Fruit fly (Drosophila melanogaster) whole organism, embryonic: ENCODE results near the gene CG5498.

Experiments
- Ada2b ChIP-seq: fragments of 200-800 bp; sonication (Bioruptor generic); IDR thresholded peaks from 2 replicates; pipeline ENCODE4 v1.3.6; 2022; ENCODE audit warnings: missing biosample characterization, missing genetic modification characterization
- Adf1 ChIP-seq: fragments of 200-800 bp; sonication (Bioruptor generic); IDR thresholded peaks from 2 replicates; pipeline ENCODE4 v1.3.6; 2022; ENCODE audit warnings: missing biosample characterization, missing genetic modification characterization
- Atf-2 ChIP-seq: fragments of 200-800 bp; sonication (Bioruptor generic); optimal IDR thresholded peaks from 2 replicates; lab custom pipeline; 2016; ENCODE audit warnings: missing biosample characterization, missing genetic modification characterization
- CG10959 ChIP-seq: fragments of 200-800 bp; sonication (Bioruptor generic); IDR thresholded peaks from 2 replicates; pipeline ENCODE4 v1.3.6; 2022; ENCODE audit warnings: missing biosample characterization, missing genetic modification characterization
- CG11696 ChIP-seq: fragments of 200-800 bp; sonication (Bioruptor generic); IDR thresholded peaks from 2 replicates; pipeline ENCODE4 v1.3.6; 2022; ENCODE audit warnings: missing biosample characterization, missing genetic modification characterization
- CG12071 ChIP-seq: fragments of 200-800 bp; sonication (Bioruptor generic); optimal IDR thresholded peaks from 3 replicates; lab custom pipeline; 2018; ENCODE audit warnings: missing biosample characterization, mild to moderate bottlenecking, missing genetic modification characterization
- CG12219 ChIP-seq: fragments of 200-800 bp; sonication (Bioruptor generic); optimal IDR thresholded peaks from 3 replicates; lab custom pipeline; 2018; ENCODE audit warnings: missing biosample characterization, mild to moderate bottlenecking, missing genetic modification characterization
- CG12236 ChIP-seq: fragments of 200-800 bp; sonication (Bioruptor generic); optimal IDR thresholded peaks from 2 replicates; lab custom pipeline; 2016; ENCODE audit warnings: missing biosample characterization, missing genetic modification characterization
- CG13624 ChIP-seq: fragments of 200-800 bp; sonication (Bioruptor generic); optimal IDR thresholded peaks from 2 replicates; lab custom pipeline; 2016; ENCODE audit warnings: missing biosample characterization, missing genetic modification characterization
- CG16815 ChIP-seq: fragments of 200-800 bp; sonication (Bioruptor generic); optimal IDR thresholded peaks from 3 replicates; lab custom pipeline; 2017; ENCODE audit warnings: missing biosample characterization, mild to moderate bottlenecking, missing genetic modification characterization
- CG17612 ChIP-seq: fragments of 200-800 bp; sonication (Bioruptor generic); IDR thresholded peaks from 2 replicates; pipeline ENCODE4 v1.3.6; 2022; ENCODE audit warnings: missing biosample characterization, missing genetic modification characterization
- CG17829 ChIP-seq: fragments of 200-800 bp; optimal IDR thresholded peaks from 2 replicates; lab custom pipeline; 2019; ENCODE audit warnings: missing biosample characterization, mild to moderate bottlenecking, missing genetic modification characterization, moderate library complexity
- CG1792 ChIP-seq: fragments of 200-800 bp; sonication (Bioruptor generic); optimal IDR thresholded peaks from 2 replicates; lab custom pipeline; 2016; ENCODE audit warnings: missing biosample characterization, missing genetic modification characterization
- CG30020 ChIP-seq: fragments of 200-800 bp; optimal IDR thresholded peaks from 2 replicates; lab custom pipeline; 2019; ENCODE audit warnings: missing biosample characterization, mild to moderate bottlenecking, missing genetic modification characterization, moderate library complexity
- CG3163 ChIP-seq: fragments of 200-800 bp; sonication (Bioruptor generic); optimal IDR thresholded peaks from 3 replicates; lab custom pipeline; 2016; ENCODE audit warnings: missing biosample characterization, missing genetic modification characterization
- CG3281 ChIP-seq: fragments of 200-800 bp; sonication (Bioruptor generic); optimal IDR thresholded peaks from 3 replicates; lab custom pipeline; 2017; ENCODE audit warnings: missing biosample characterization, mild to moderate bottlenecking, missing genetic modification characterization
- CG3407 ChIP-seq: fragments of 200-800 bp; sonication (Bioruptor generic); optimal IDR thresholded peaks from 2 replicates; lab custom pipeline; 2018; ENCODE audit warnings: missing biosample characterization, mild to moderate bottlenecking, missing genetic modification characterization
- CG34422 ChIP-seq: fragments of 200-800 bp; sonication (Bioruptor generic); IDR thresholded peaks from 3 replicates; pipeline ENCODE4 v1.3.6; 2022; ENCODE audit warnings: missing biosample characterization, missing genetic modification characterization
- CG4617 ChIP-seq: fragments of 200-800 bp; sonication (Bioruptor generic); optimal IDR thresholded peaks from 3 replicates; lab custom pipeline; 2016; ENCODE audit warnings: missing biosample characterization, missing genetic modification characterization, borderline replicate concordance
- CG4707 ChIP-seq: fragments of 200-800 bp; sonication (Bioruptor generic); optimal IDR thresholded peaks from 2 replicates; lab custom pipeline; 2018; ENCODE audit warnings: missing biosample characterization, mild to moderate bottlenecking, missing genetic modification characterization, moderate library complexity
- CG5245 ChIP-seq: fragments of 200-800 bp; sonication (Bioruptor generic); optimal IDR thresholded peaks from 3 replicates; lab custom pipeline; 2016; ENCODE audit warnings: missing biosample characterization, missing genetic modification characterization
- CG8359 ChIP-seq: fragments of 200-800 bp; sonication (Bioruptor generic); optimal IDR thresholded peaks from 2 replicates; lab custom pipeline; 2017; ENCODE audit warnings: missing biosample characterization, mild to moderate bottlenecking, missing genetic modification characterization, borderline replicate concordance
- CG9876 ChIP-seq: fragments of 200-800 bp; sonication (Bioruptor generic); optimal IDR thresholded peaks from 2 replicates; lab custom pipeline; 2016; ENCODE audit warnings: missing biosample characterization, missing genetic modification characterization
- Eip74EF ChIP-seq, 2 experiments: fragments of 200-800 bp in 1 of 2; fragments of >200 bp in 1 of 2; sonication (Bioruptor generic) in 1 of 2; optimal IDR thresholded peaks; 2 replicates each; lab custom pipeline; 2017 to 2019; ENCODE audit warnings: missing biosample characterization in 2 of 2, missing genetic modification characterization in 2 of 2, mild to moderate bottlenecking in 1 of 2, moderate library complexity in 1 of 2
- Ets65A ChIP-seq: fragments of 200-800 bp; sonication (Bioruptor generic); peaks from one replicate; lab custom pipeline; 2016; ENCODE audit warnings: missing biosample characterization, missing genetic modification characterization
- Hr78 ChIP-seq, 2 experiments: fragments of 200-800 bp in 1 of 2; fragments of >200 bp in 1 of 2; sonication (Bioruptor generic) in 1 of 2; optimal IDR thresholded peaks; 2 replicates each; lab custom pipeline; 2017 to 2019; ENCODE audit warnings: missing biosample characterization in 2 of 2, missing genetic modification characterization in 2 of 2, mild to moderate bottlenecking in 1 of 2, moderate library complexity in 1 of 2
- NC2α ChIP-seq: fragments of 200-800 bp; sonication (Bioruptor generic); optimal IDR thresholded peaks from 2 replicates; lab custom pipeline; 2016; ENCODE audit warnings: missing biosample characterization, missing genetic modification characterization
- Nf-YA ChIP-seq: fragments of 200-800 bp; sonication (Bioruptor generic); IDR thresholded peaks from 2 replicates; pipeline ENCODE4 v1.3.6; 2022; ENCODE audit warnings: missing biosample characterization, missing genetic modification characterization
- Usf ChIP-seq: fragments of 200-800 bp; sonication (Bioruptor generic); optimal IDR thresholded peaks from 2 replicates; lab custom pipeline; 2017; ENCODE audit warnings: missing genotype, missing biosample characterization, missing genetic modification characterization
- ara ChIP-seq: fragments of 200-800 bp; sonication (Bioruptor generic); IDR thresholded peaks from 2 replicates; pipeline ENCODE4 v1.3.6; 2022; ENCODE audit warnings: missing biosample characterization, missing genetic modification characterization
- az2 ChIP-seq: fragments of 200-800 bp; sonication (Bioruptor generic); optimal IDR thresholded peaks from 3 replicates; lab custom pipeline; 2016; ENCODE audit warnings: missing biosample characterization, missing genetic modification characterization
- bowl ChIP-seq: fragments of 200-800 bp; sonication (Bioruptor generic); IDR thresholded peaks from 2 replicates; pipeline ENCODE4 v1.3.6; 2022; ENCODE audit warnings: missing biosample characterization, missing genetic modification characterization
- bsh ChIP-seq, 2 experiments: fragments of 200-800 bp; sonication (Bioruptor generic); optimal IDR thresholded peaks; 2 replicates each; lab custom pipeline; 2017 to 2018; ENCODE audit warnings: mild to moderate bottlenecking in 2 of 2, missing biosample characterization in 2 of 2, missing genetic modification characterization in 2 of 2, moderate library complexity in 1 of 2
- crp ChIP-seq, 2 experiments: fragments of 200-800 bp; sonication (Bioruptor generic); optimal IDR thresholded peaks; 2 replicates in 1 of 2; 3 replicates in 1 of 2; lab custom pipeline; 2017; ENCODE audit warnings: missing biosample characterization in 2 of 2, missing genetic modification characterization in 2 of 2, mild to moderate bottlenecking in 1 of 2, moderate library complexity in 1 of 2
- dimm ChIP-seq: fragments of 200-800 bp; sonication (Bioruptor generic); IDR thresholded peaks from 2 replicates; pipeline ENCODE4 v1.3.6; 2022; ENCODE audit warnings: missing biosample characterization, missing genetic modification characterization
- ems ChIP-seq: fragments of 200-800 bp; sonication (Bioruptor generic); optimal IDR thresholded peaks from 3 replicates; lab custom pipeline; 2016; ENCODE audit warnings: missing biosample characterization, missing genetic modification characterization
- lola ChIP-seq, 3 experiments: fragments of >200 bp in 2 of 3; fragments of 200-800 bp in 1 of 3; sonication (Bioruptor generic) in 1 of 3; optimal IDR thresholded peaks; 2 replicates each; lab custom pipeline; 2017 to 2019; ENCODE audit warnings: missing biosample characterization in 3 of 3, missing genetic modification characterization in 3 of 3, mild to moderate bottlenecking in 1 of 3, moderate library complexity in 1 of 3
- odd ChIP-seq: fragments of 200-800 bp; sonication (Bioruptor generic); optimal IDR thresholded peaks from 2 replicates; lab custom pipeline; 2017; ENCODE audit warnings: missing biosample characterization, mild to moderate bottlenecking, missing genetic modification characterization
- org-1 ChIP-seq: fragments of 200-800 bp; sonication (Bioruptor generic); optimal IDR thresholded peaks from 2 replicates; lab custom pipeline; 2017; ENCODE audit warnings: missing biosample characterization, missing genetic modification characterization
- pb ChIP-seq: fragments of 200-800 bp; sonication (Bioruptor generic); optimal IDR thresholded peaks from 3 replicates; lab custom pipeline; 2016; ENCODE audit warnings: missing biosample characterization, missing genetic modification characterization
- ro ChIP-seq: fragments of 200-800 bp; sonication (Bioruptor generic); IDR thresholded peaks from 2 replicates; pipeline ENCODE4 v1.3.6; 2022; ENCODE audit warnings: missing biosample characterization, missing genetic modification characterization
- scrt ChIP-seq: fragments of 200-800 bp; sonication (Bioruptor generic); optimal IDR thresholded peaks from 2 replicates; lab custom pipeline; 2018; ENCODE audit warnings: missing biosample characterization, mild to moderate bottlenecking, missing genetic modification characterization, moderate library complexity
- sob ChIP-seq: fragments of 200-800 bp; sonication (Bioruptor generic); IDR thresholded peaks from 2 replicates; pipeline ENCODE4 v1.3.6; 2022; ENCODE audit warnings: missing biosample characterization, missing genetic modification characterization
- sug ChIP-seq: fragments of 200-800 bp; optimal IDR thresholded peaks from 2 replicates; lab custom pipeline; 2019; ENCODE audit warnings: missing biosample characterization, mild to moderate bottlenecking, missing genetic modification characterization, moderate library complexity
- tgo ChIP-seq: fragments of 200-800 bp; sonication (Bioruptor generic); IDR thresholded peaks from 3 replicates; pipeline ENCODE4 v1.3.6; 2022; ENCODE audit warnings: missing biosample characterization, missing genetic modification characterization
- tio ChIP-seq: fragments of 200-800 bp; sonication (Bioruptor generic); optimal IDR thresholded peaks from 2 replicates; lab custom pipeline; 2017; ENCODE audit warnings: missing biosample characterization, missing genetic modification characterization, inconsistent platforms
- toy ChIP-seq: fragments of 200-800 bp; sonication (Bioruptor generic); IDR thresholded peaks from 2 replicates; pipeline ENCODE4 v1.3.6; 2022; ENCODE audit warnings: missing biosample characterization, missing genetic modification characterization
- usp ChIP-seq: fragments of >200 bp; optimal IDR thresholded peaks from 2 replicates; lab custom pipeline; 2017; ENCODE audit warnings: missing biosample characterization, missing genetic modification characterization
- zfh2 ChIP-seq: fragments of 200-800 bp; sonication (Bioruptor generic); optimal IDR thresholded peaks from 2 replicates; lab custom pipeline; 2016; ENCODE audit warnings: missing biosample characterization, missing genetic modification characterization

The CG5498 gene

dm6 chr3L:20399550-20400109, 15.7 kb upstream of the CG5498 start (continued):
- TF ChIP-seq CG3407 (GFP tag; lab: Kevin White, UChicago) (peak; percentile 65), odd (GFP tag; lab: Kevin White, UChicago) (peak; percentile 90), tgo (GFP tag; lab: Robert Waterston, UW) (peak; percentile 85), dimm (GFP tag; lab: Robert Waterston, UW) (0 out of 2 replicates have a peak, but pooled peaks have one; percentile 35), sug (tag; lab: Kevin White, UChicago) (peak; percentile 89), pb (GFP tag; lab: Kevin White, UChicago) (peak; percentile 81), CG13624 (GFP tag; lab: Kevin White, UChicago) (peak; percentile 77), ems (GFP tag; lab: Kevin White, UChicago) (peak; percentile 75), az2 (peak; percentile 89), toy (GFP tag; lab: Robert Waterston, UW) (peak; percentile 73), Eip74EF (GFP tag; optimal IDR thresholded peaks at IDR 0.05; lab: Kevin White, UChicago) (peak in 1 of 2 experiments; percentile 89), CG8359 (GFP tag; lab: Kevin White, UChicago) (peak; percentile 72), zfh2 (peak; percentile 85), Atf-2 (GFP tag; lab: Kevin White, UChicago) (peak; percentile 81), lola (GFP tag; optimal IDR thresholded peaks at IDR 0.05; lab: Kevin White, UChicago) (peak in 1 of 3 experiments; percentile 81), sob (GFP tag; lab: Robert Waterston, UW) (peak; percentile 86), CG34422 (GFP tag; lab: Robert Waterston, UW) (peak; percentile 86), CG5245 (GFP tag; lab: Kevin White, UChicago) (peak; percentile 72), CG12219 (GFP tag; lab: Kevin White, UChicago) (peak; percentile 74), CG17612 (GFP tag; lab: Robert Waterston, UW) (peak; percentile 55; the same call in 1 of the 2 replicates), CG10959 (peak; percentile 44; the same call in 1 of the 2 replicates), crp (GFP tag; optimal IDR thresholded peaks at IDR 0.05; lab: Kevin White, UChicago) (peak in 1 of 2 experiments; percentile 46), CG12071 (GFP tag; lab: Kevin White, UChicago) (peak; percentile 77), CG11696 (GFP tag; lab: Robert Waterston, UW) (peak; percentile 95), CG4707 (GFP tag; lab: Kevin White, UChicago) (peak; percentile 56), Nf-YA (GFP tag; lab: Robert Waterston, UW) (0 out of 2 replicates have a peak, but pooled peaks have one; percentile 50), bsh (GFP tag; optimal IDR thresholded peaks at IDR 0.05; lab: Kevin White, UChicago) (peak; percentile 82 to 86), scrt (GFP tag; lab: Kevin White, UChicago) (peak; percentile 73), CG4617 (GFP tag; lab: Kevin White, UChicago) (peak; percentile 63), CG17829 (tag; lab: Kevin White, UChicago) (peak; percentile 87), tio (GFP tag; lab: Kevin White, UChicago) (peak; percentile 91), Ada2b (GFP tag; lab: Robert Waterston, UW) (peak; percentile 80), ara (GFP tag; lab: Robert Waterston, UW) (peak; percentile 71), bowl (GFP tag; lab: Robert Waterston, UW) (peak; percentile 68), usp (GFP tag; lab: Kevin White, UChicago) (no peak), ro (GFP tag; lab: Robert Waterston, UW) (peak; percentile 71), CG1792 (GFP tag; lab: Kevin White, UChicago) (peak; percentile 32), NC2α (GFP tag; lab: Kevin White, UChicago) (peak; percentile 4), Usf (GFP tag; lab: Kevin White, UChicago) (peak; percentile 70), CG12236 (GFP tag; lab: Kevin White, UChicago) (peak; percentile 15), Ets65A (GFP tag; lab: Kevin White, UChicago) (peak; percentile 92), CG3281 (peak; percentile 87), Adf1 (GFP tag; lab: Robert Waterston, UW) (peak; percentile 66; the same call in 1 of the 2 replicates), CG30020 (tag; lab: Kevin White, UChicago) (peak; percentile 63), CG9876 (GFP tag; lab: Kevin White, UChicago) (peak; percentile 62), org-1 (GFP tag; lab: Kevin White, UChicago) (peak; percentile 82), Hr78 (GFP tag; optimal IDR thresholded peaks at IDR 0.05; lab: Kevin White, UChicago) (peak in 1 of 2 experiments; percentile 59), CG16815 (peak; percentile 77), CG3163 (peak; percentile 50)
